Worm (Caenorhabditis elegans) whole organism, L2 larva: ENCODE measurements around the gene F23D12.3.

Source experiments
- R02D3.7 ChIP-seq: fragments of 150-350 bp; optimal IDR thresholded peaks from 2 replicates; lab custom pipeline; 2014; ENCODE audit warnings: missing biosample characterization, missing genetic modification characterization
- aly-2 ChIP-seq: fragments of 150-350 bp; optimal IDR thresholded peaks from 2 replicates; lab custom pipeline; 2014; ENCODE audit warnings: missing biosample characterization, missing genetic modification characterization
- dmd-4 ChIP-seq: sonication (generic microtip); optimal IDR thresholded peaks from 2 replicates; lab custom pipeline; 2017; ENCODE audit warnings: missing biosample characterization, missing genetic modification characterization
- elt-3 ChIP-seq: sonication (generic microtip); optimal IDR thresholded peaks from 2 replicates; lab custom pipeline; 2017; ENCODE audit warnings: missing biosample characterization, missing genetic modification characterization
- skn-1 ChIP-seq: sonication (generic microtip); optimal IDR thresholded peaks from 2 replicates; lab custom pipeline; 2017; ENCODE audit warnings: missing biosample characterization, missing genetic modification characterization
- unc-39 ChIP-seq: fragments of 150-350 bp; optimal IDR thresholded peaks from 2 replicates; lab custom pipeline; 2014; ENCODE audit warnings: missing biosample characterization, missing genetic modification characterization
- unc-55 ChIP-seq: fragments of 150-350 bp; sonication (generic microtip); optimal IDR thresholded peaks from 3 replicates; lab custom pipeline; 2014; ENCODE audit warnings: missing biosample characterization, missing genetic modification reagents, missing genetic modification characterization
- zag-1 ChIP-seq: fragments of 150-350 bp; optimal IDR thresholded peaks from 2 replicates; lab custom pipeline; 2014; ENCODE audit warnings: missing biosample characterization, missing genetic modification characterization
- ztf-1 ChIP-seq: fragments of 200-800 bp; sonication (Bioruptor generic); conservative IDR thresholded peaks from 2 replicates; pipeline ENCODE4 v1.3.6; 2022; ENCODE audit warnings: missing genetic modification characterization, missing compliant biosample characterization
- ztf-11 ChIP-seq: sonication (generic microtip); optimal IDR thresholded peaks from 2 replicates; lab custom pipeline; 2017; ENCODE audit warnings: missing biosample characterization, missing genetic modification characterization

ce11 chrX:14487832-14488231 is 45.4 kb downstream of the F23D12.3 start:
- TF ChIP-seq aly-2 (tag; lab: Kevin White, UChicago) (no peak), ztf-11 (tag; lab: Kevin White, UChicago) (no peak), ztf-1 (no peak), dmd-4 (tag; lab: Kevin White, UChicago) (no peak), skn-1 (tag; lab: Kevin White, UChicago) (no peak), zag-1 (tag; lab: Kevin White, UChicago) (no peak), elt-3 (tag; lab: Kevin White, UChicago) (no peak), R02D3.7 (tag; lab: Kevin White, UChicago) (no peak), unc-55 (no peak), unc-39 (no peak)
